Fruit fly (Drosophila melanogaster): ENCODE results near the gene GstD11.
A peak's percentile ranks its signal among the peaks of the same experiment; 100 is the strongest.

dm6 chr3R:12406235-12407196 is 23.4 kb downstream of the GstD11 start, which contains the start of gene CG5167:
- TF ChIP-seq Hr4 (GFP tag; optimal IDR thresholded peaks at IDR 0.05), result peak; percentile 1
- TF ChIP-seq Sox102F (GFP tag; optimal IDR thresholded peaks at IDR 0.05), result peak; percentile 46

Data from whole organism, prepupa.